Fruit fly (Drosophila melanogaster): Measurements from ENCODE around the gene CG3223.

- TF ChIP-seq insv (optimal IDR thresholded peaks at IDR 0.05), result no peak
- TF ChIP-seq Sin3A (optimal IDR thresholded peaks at IDR 0.05), result no peak
These were observed 1.5 kb upstream of the CG3223 start, which contains the start of gene CG2767 for dm6 chr3R:8007595-8008255.

Data from Kc167 (cell line).